Fruit fly (Drosophila melanogaster): ENCODE measurements around the gene CG4928.

DNA sequence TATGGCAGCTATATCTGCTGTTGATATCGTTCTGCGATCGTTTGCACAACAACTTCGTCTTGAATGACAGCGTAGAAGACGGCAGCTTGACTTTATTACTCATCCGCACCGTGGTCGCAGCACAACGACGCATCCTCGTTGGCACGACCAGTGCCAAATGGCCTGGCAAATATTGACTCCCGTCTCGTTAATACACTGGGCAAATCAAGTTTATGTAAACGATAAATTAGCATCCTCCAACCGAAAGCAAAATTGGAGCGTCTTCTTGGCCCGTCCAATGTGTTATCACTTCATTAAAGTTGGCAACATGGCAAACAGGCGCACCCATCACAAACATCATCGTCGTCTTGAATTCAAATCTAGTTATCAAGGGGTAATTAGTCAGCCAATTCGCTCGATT lies 4.5 kb downstream of the CG4928 start:
- TF ChIP-seq Myc (optimal IDR thresholded peaks at IDR 0.05) (no peak), psq (optimal IDR thresholded peaks at IDR 0.05) (no peak), h (optimal IDR thresholded peaks at IDR 0.05) (no peak)

Measured in Kc167 (cell line).